Worm (Caenorhabditis elegans) whole organism, L2 larva: ENCODE data around the gene sri-1.

Experiments used
- F13H6.1 ChIP-seq: sonication (generic microtip); optimal IDR thresholded peaks from 2 replicates; lab custom pipeline; 2016; ENCODE audit warnings: missing genetic modification characterization, missing compliant biosample characterization
- aly-2 ChIP-seq: fragments of 150-350 bp; optimal IDR thresholded peaks from 2 replicates; lab custom pipeline; 2014; ENCODE audit warnings: missing biosample characterization, missing genetic modification characterization
- blmp-1 ChIP-seq: sonication (generic microtip); optimal IDR thresholded peaks from 2 replicates; lab custom pipeline; 2017; ENCODE audit warnings: missing genetic modification characterization, mild to moderate bottlenecking, missing compliant biosample characterization, antibody characterized with exemption, moderate library complexity; ENCODE audit not compliant: insufficient read depth
- ceh-82 ChIP-seq: fragments of 150-350 bp; optimal IDR thresholded peaks from 2 replicates; lab custom pipeline; 2014; ENCODE audit warnings: missing biosample characterization, missing genetic modification characterization
- mab-5 ChIP-seq: fragments of 150-350 bp; optimal IDR thresholded peaks from 2 replicates; lab custom pipeline; 2014; ENCODE audit warnings: missing biosample characterization, missing genetic modification characterization
- sem-4 ChIP-seq: fragments of 150-350 bp; optimal IDR thresholded peaks from 2 replicates; lab custom pipeline; 2014; ENCODE audit warnings: missing biosample characterization, missing genetic modification reagents, missing genetic modification characterization
- unc-39 ChIP-seq: fragments of 150-350 bp; optimal IDR thresholded peaks from 2 replicates; lab custom pipeline; 2014; ENCODE audit warnings: missing biosample characterization, missing genetic modification characterization

ce11 chrV:15972484-15972883, 5.0 kb upstream of the sri-1 start, which contains the start of gene sru-23:
- TF ChIP-seq aly-2 (tag; lab: Kevin White, UChicago) = no peak
- no peak for TF ChIP-seq unc-39
- no peak for TF ChIP-seq blmp-1
- TF ChIP-seq F13H6.1 (tag; lab: Kevin White, UChicago) = no peak
- no peak for TF ChIP-seq ceh-82 (tag; lab: Kevin White, UChicago)
- TF ChIP-seq sem-4 (tag; lab: Kevin White, UChicago) = no peak
- TF ChIP-seq mab-5 (tag; lab: Kevin White, UChicago) = no peak
